Worm (Caenorhabditis elegans) whole organism, midembryonic: Measurements from ENCODE around the gene clec-56.

Source experiments
- T22C8.4 ChIP-seq: fragments of 200-800 bp; sonication (Bioruptor generic); IDR thresholded peaks from 2 replicates; pipeline ENCODE4 v1.3.6; 2022; ENCODE audit warnings: missing genetic modification characterization, missing compliant biosample characterization
- flt-1 ChIP-seq: fragments of 200-800 bp; sonication (Bioruptor generic); IDR thresholded peaks from 2 replicates; pipeline ENCODE4 v1.3.6; 2022; ENCODE audit warnings: missing genetic modification characterization, missing compliant biosample characterization
- klf-2 ChIP-seq: fragments of 200-800 bp; sonication (Bioruptor generic); conservative IDR thresholded peaks from 2 replicates; pipeline ENCODE4 v1.3.6; 2022; ENCODE audit warnings: missing genetic modification reagents, missing genetic modification characterization, missing compliant biosample characterization
- med-1 ChIP-seq: sonication (generic microtip); optimal IDR thresholded peaks from 2 replicates; lab custom pipeline; 2017; ENCODE audit warnings: missing genetic modification characterization, mild to moderate bottlenecking, missing compliant biosample characterization, antibody characterized with exemption, missing genetic modification reagents; ENCODE audit not compliant: insufficient read depth
- ref-1 ChIP-seq: fragments of 200-800 bp; sonication (Bioruptor generic); conservative IDR thresholded peaks from 2 replicates; pipeline ENCODE4 v1.3.6; 2022; ENCODE audit warnings: missing genetic modification reagents, missing genetic modification characterization, missing compliant biosample characterization
- tab-1 ChIP-seq: fragments of 200-800 bp; sonication (Bioruptor generic); IDR thresholded peaks from 2 replicates; pipeline ENCODE4 v1.3.6; 2022; ENCODE audit warnings: missing genetic modification characterization, missing compliant biosample characterization
- ztf-23 ChIP-seq: fragments of 200-800 bp; sonication (Bioruptor generic); IDR thresholded peaks from 2 replicates; pipeline ENCODE4 v1.3.6; 2022; ENCODE audit warnings: missing genetic modification reagents, missing genetic modification characterization, missing compliant biosample characterization
- ztf-29 ChIP-seq: fragments of 200-800 bp; sonication (Bioruptor generic); IDR thresholded peaks from 2 replicates; pipeline ENCODE4 v1.3.6; 2022; ENCODE audit warnings: missing genetic modification reagents, missing genetic modification characterization, missing compliant biosample characterization

ce11 chrV:14481401-14481800 lies 7.2 kb downstream of the clec-56 start, which contains the start of gene R02D5.7:
- no peak for TF ChIP-seq med-1 (GFP tag; lab: Kevin White, UChicago)
- TF ChIP-seq tab-1: no peak
- TF ChIP-seq T22C8.4 (GFP tag; lab: Robert Waterston, UW): no peak
- TF ChIP-seq flt-1: no peak
- TF ChIP-seq ztf-29 (GFP tag; lab: Robert Waterston, UW): no peak
- no peak for TF ChIP-seq ref-1 (GFP tag; lab: Robert Waterston, UW)
- TF ChIP-seq klf-2: no peak
- TF ChIP-seq ztf-23 (GFP tag; lab: Robert Waterston, UW): no peak
